Worm (Caenorhabditis elegans): ENCODE measurements around the gene wbp-11.

DNA sequence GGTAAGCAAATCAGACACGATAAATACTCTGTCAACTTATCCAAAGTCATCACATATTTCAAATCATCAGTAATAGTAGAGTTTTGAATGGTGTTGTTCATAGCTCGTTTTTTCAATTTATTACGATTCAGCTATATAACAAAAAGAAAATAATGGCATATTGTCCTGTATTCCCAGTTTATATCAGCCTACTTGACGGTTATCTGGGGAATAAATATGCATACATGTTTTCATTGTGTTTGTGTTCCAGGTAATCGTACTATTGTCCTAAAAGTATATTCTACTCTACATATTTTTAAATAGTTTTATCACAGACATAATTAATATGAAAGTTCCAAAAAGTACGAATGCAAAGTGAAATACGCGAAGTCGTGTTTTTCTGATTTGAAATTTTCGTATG lies 15.1 kb downstream of the wbp-11 start, which contains the start of gene srd-2:
- no peak for TF ChIP-seq ceh-18 (tag; optimal IDR thresholded peaks at IDR 0.05)
- no peak for TF ChIP-seq ama-1 (optimal IDR thresholded peaks at IDR 0.05)
